Fruit fly (Drosophila melanogaster) whole organism, wandering third instar larva: ENCODE data around the gene CG33523.

ENCODE experiments used
- CG32264 ChIP-seq: fragments of 200-800 bp; sonication (Bioruptor generic); optimal IDR thresholded peaks from 2 replicates; lab custom pipeline; 2016; ENCODE audit warnings: missing biosample characterization, missing genetic modification characterization
- CG9705 ChIP-seq: fragments of 200-800 bp; sonication (Bioruptor generic); optimal IDR thresholded peaks from 2 replicates; lab custom pipeline; 2018; ENCODE audit warnings: missing biosample characterization, mild to moderate bottlenecking, missing genetic modification characterization
- CrebA ChIP-seq: fragments of 200-800 bp; sonication (Bioruptor generic); optimal IDR thresholded peaks from 2 replicates; lab custom pipeline; 2016; ENCODE audit warnings: missing biosample characterization, mild to moderate bottlenecking, missing genetic modification characterization, borderline replicate concordance
- Dfd ChIP-seq: fragments of >200 bp; optimal IDR thresholded peaks from 2 replicates; lab custom pipeline; 2017; ENCODE audit warnings: missing biosample characterization, missing genetic modification characterization
- Dif ChIP-seq: fragments of 200-275, 200-300 bp; sonication (Bioruptor generic); optimal IDR thresholded peaks from 2 replicates; lab custom pipeline; 2018; ENCODE audit warnings: missing biosample characterization, missing genetic modification characterization; ENCODE audit not compliant: partially characterized antibody
- HLH106 ChIP-seq: fragments of 200-800 bp; optimal IDR thresholded peaks from 3 replicates; lab custom pipeline; 2019; ENCODE audit warnings: missing biosample characterization, mild to moderate bottlenecking, missing genetic modification characterization, moderate library complexity
- Hnf4 ChIP-seq: fragments of 200-800 bp; sonication (Bioruptor generic); optimal IDR thresholded peaks from 2 replicates; lab custom pipeline; 2016; ENCODE audit warnings: missing biosample characterization, mild to moderate bottlenecking, missing genetic modification characterization
- Hr78 ChIP-seq: fragments of >200 bp; optimal IDR thresholded peaks from 2 replicates; lab custom pipeline; 2017; ENCODE audit warnings: missing biosample characterization, missing genetic modification characterization
- Hr83 ChIP-seq: fragments of 200-300 bp; sonication (Bioruptor generic); optimal IDR thresholded peaks from 2 replicates; lab custom pipeline; 2016; ENCODE audit warnings: missing biosample characterization, mild to moderate bottlenecking, missing genetic modification characterization, moderate library complexity; ENCODE audit not compliant: poor library complexity, severe bottlenecking
- Mio ChIP-seq: sonication (Bioruptor generic); optimal IDR thresholded peaks from 2 replicates; lab custom pipeline; 2016; ENCODE audit warnings: missing biosample characterization, missing genetic modification characterization
- Myc ChIP-seq: fragments of >200 bp; optimal IDR thresholded peaks from 2 replicates; lab custom pipeline; 2017
- N ChIP-seq: fragments of >200 bp; optimal IDR thresholded peaks from 2 replicates; lab custom pipeline; 2018; ENCODE audit warnings: missing biosample characterization, missing external identifiers, missing genetic modification characterization
- OdsH ChIP-seq: fragments of 200-800 bp; sonication (Bioruptor generic); optimal IDR thresholded peaks from 2 replicates; lab custom pipeline; 2016; ENCODE audit warnings: missing biosample characterization, mild to moderate bottlenecking, missing genetic modification characterization
- Rel ChIP-seq, 2 experiments: fragments of 200-800 bp; sonication (Bioruptor generic) in 1 of 2; optimal IDR thresholded peaks; 2 replicates in 1 of 2; 3 replicates in 1 of 2; lab custom pipeline; 2016 to 2019; ENCODE audit warnings: mild to moderate bottlenecking in 2 of 2, missing biosample characterization in 2 of 2, missing genetic modification characterization in 2 of 2, moderate library complexity in 1 of 2
- Sp1 ChIP-seq: fragments of 200-800 bp; sonication (Bioruptor generic); optimal IDR thresholded peaks from 3 replicates; lab custom pipeline; 2019; ENCODE audit warnings: missing biosample characterization, mild to moderate bottlenecking, missing genetic modification characterization, moderate library complexity
- Vsx2 ChIP-seq: fragments of 200-300, 225-300 bp; sonication (Bioruptor generic); optimal IDR thresholded peaks from 2 replicates; lab custom pipeline; 2018; ENCODE audit warnings: missing biosample characterization, missing genetic modification characterization; ENCODE audit not compliant: partially characterized antibody
- br ChIP-seq: fragments of 200-800 bp; sonication (Bioruptor generic); optimal IDR thresholded peaks from 2 replicates; lab custom pipeline; 2016; ENCODE audit warnings: missing biosample characterization, missing genetic modification characterization
- brk ChIP-seq: fragments of 200-800 bp; sonication (Bioruptor generic); optimal IDR thresholded peaks from 2 replicates; lab custom pipeline; 2016; ENCODE audit warnings: missing biosample characterization, mild to moderate bottlenecking, missing genetic modification characterization
- dl ChIP-seq, 2 experiments: fragments of 175-275, 200-275 bp in 1 of 2; fragments of 200-275 bp in 1 of 2; sonication (Bioruptor generic); optimal IDR thresholded peaks; lab custom pipeline; 2018; ENCODE audit warnings: mild to moderate bottlenecking in 2 of 2, missing biosample characterization in 2 of 2, missing genetic modification characterization in 2 of 2, moderate library complexity in 2 of 2; ENCODE audit not compliant: partially characterized antibody in 2 of 2, insufficient read depth in 1 of 2
- dmrt93B ChIP-seq: fragments of 200-800 bp; sonication (Bioruptor generic); optimal IDR thresholded peaks from 2 replicates; lab custom pipeline; 2018; ENCODE audit warnings: missing biosample characterization, mild to moderate bottlenecking, missing genetic modification characterization
- dsf ChIP-seq: sonication (Bioruptor generic); optimal IDR thresholded peaks from 2 replicates; lab custom pipeline; 2016; ENCODE audit warnings: missing biosample characterization, missing genetic modification characterization, borderline replicate concordance
- ey ChIP-seq: fragments of 200-800 bp; sonication (Bioruptor generic); optimal IDR thresholded peaks from 2 replicates; lab custom pipeline; 2016; ENCODE audit warnings: missing biosample characterization, missing genetic modification characterization
- foxo ChIP-seq, 2 experiments: fragments of 200-800 bp; sonication (Bioruptor generic); optimal IDR thresholded peaks; 2 replicates in 1 of 2; 3 replicates in 1 of 2; lab custom pipeline; 2016 to 2017; ENCODE audit warnings: missing biosample characterization in 2 of 2, missing genetic modification characterization in 2 of 2
- fru ChIP-seq: fragments of 200-800 bp; sonication (Bioruptor generic); optimal IDR thresholded peaks from 3 replicates; lab custom pipeline; 2016; ENCODE audit warnings: missing biosample characterization, mild to moderate bottlenecking, missing genetic modification characterization
- lola ChIP-seq: fragments of >200 bp; optimal IDR thresholded peaks from 2 replicates; lab custom pipeline; 2017; ENCODE audit warnings: missing biosample characterization, missing genetic modification characterization
- pan ChIP-seq: fragments of >200 bp; optimal IDR thresholded peaks from 2 replicates; lab custom pipeline; 2017
- psq ChIP-seq: fragments of 200-800 bp; sonication (Bioruptor generic); optimal IDR thresholded peaks from 3 replicates; lab custom pipeline; 2017; ENCODE audit warnings: missing biosample characterization, mild to moderate bottlenecking, missing genetic modification characterization, moderate library complexity
- rgr ChIP-seq: fragments of 200-800 bp; sonication (Bioruptor generic); optimal IDR thresholded peaks from 3 replicates; lab custom pipeline; 2016; ENCODE audit warnings: missing biosample characterization, mild to moderate bottlenecking, missing genetic modification characterization
- sage ChIP-seq: fragments of 200-800 bp; sonication (Bioruptor generic); optimal IDR thresholded peaks from 2 replicates; lab custom pipeline; 2016; ENCODE audit warnings: missing biosample characterization, mild to moderate bottlenecking, missing genetic modification characterization
- tai ChIP-seq: sonication (Bioruptor generic); optimal IDR thresholded peaks from 2 replicates; lab custom pipeline; 2016; ENCODE audit warnings: missing biosample characterization, missing genetic modification characterization
- usp ChIP-seq: fragments of >200 bp; optimal IDR thresholded peaks from 2 replicates; lab custom pipeline; 2017; ENCODE audit warnings: missing biosample characterization, missing genetic modification characterization
- woc ChIP-seq: sonication (Bioruptor generic); optimal IDR thresholded peaks from 2 replicates; lab custom pipeline; 2016; ENCODE audit warnings: missing biosample characterization, mild to moderate bottlenecking, missing genetic modification characterization

The CG33523 gene

dm6 chr3L:5897228-5897688 is 26.4 kb upstream of the CG33523 start, which contains the start of the genes PolE2 and CG5592:
PolE2 (minus strand) TSS chr3L:5897435.
CG5592 (plus strand) TSS chr3L:5897638.
- TF ChIP-seq HLH106 (tag; lab: Kevin White, UChicago): no peak
- no peak for TF ChIP-seq tai (GFP tag; lab: Kevin White, UChicago)
- no peak for TF ChIP-seq ey (GFP tag; lab: Kevin White, UChicago)
- no peak for TF ChIP-seq Hnf4 (GFP tag; lab: Kevin White, UChicago)
- no peak for TF ChIP-seq foxo (GFP tag; optimal IDR thresholded peaks at IDR 0.05; lab: Kevin White, UChicago)
- TF ChIP-seq br (GFP tag; lab: Kevin White, UChicago): no peak
- no peak for TF ChIP-seq OdsH
- no peak for TF ChIP-seq fru (GFP tag; lab: Kevin White, UChicago)
- TF ChIP-seq Myc (lab: Kevin White, UChicago): no peak
- TF ChIP-seq Vsx2 (GFP tag; lab: Kevin White, UChicago): no peak
- no peak for TF ChIP-seq Dif (GFP tag; lab: Kevin White, UChicago)
- no peak for TF ChIP-seq dl (GFP tag; optimal IDR thresholded peaks at IDR 0.05; lab: Kevin White, UChicago; ENCODE audit: insufficient read depth in 1 of 2, partially characterized antibody in 2 of 2)
- no peak for TF ChIP-seq dmrt93B (GFP tag; lab: Kevin White, UChicago)
- no peak for TF ChIP-seq psq (GFP tag; lab: Kevin White, UChicago)
- TF ChIP-seq pan (lab: Kevin White, UChicago): no peak
- no peak for TF ChIP-seq Hr78 (GFP tag; lab: Kevin White, UChicago)

- TF ChIP-seq Myc (lab: Kevin White, UChicago) (peak; percentile 64), psq (GFP tag; lab: Kevin White, UChicago) (no peak)
These were observed 24.4 kb upstream of the CG33523 start, which contains the start of gene CG32409 for dm6 chr3L:5899305-5899704. CG32409 (plus strand) TSS chr3L:5899528.

- TF ChIP-seq Dif (GFP tag; lab: Kevin White, UChicago) (no peak), lola (GFP tag; lab: Kevin White, UChicago) (no peak), woc (no peak), Dfd (no peak), foxo (GFP tag; optimal IDR thresholded peaks at IDR 0.05; lab: Kevin White, UChicago) (no peak), Vsx2 (GFP tag; lab: Kevin White, UChicago) (peak; percentile 21), N (GFP tag; lab: Kevin White, UChicago) (no peak), CG32264 (GFP tag; lab: Kevin White, UChicago) (no peak), CG9705 (GFP tag; lab: Kevin White, UChicago) (no peak), Rel (GFP tag; optimal IDR thresholded peaks at IDR 0.05; lab: Kevin White, UChicago) (no peak), Rel (tag; optimal IDR thresholded peaks at IDR 0.05; lab: Kevin White, UChicago) (peak; percentile 45)
These were observed 21.4 kb upstream of the CG33523 start, which contains the start of gene QC for dm6 chr3L:5902189-5902765. QC (minus strand) TSS chr3L:5902456.

- TF ChIP-seq Hr83 (no peak), foxo (GFP tag; optimal IDR thresholded peaks at IDR 0.05; lab: Kevin White, UChicago) (no peak), tai (GFP tag; lab: Kevin White, UChicago) (no peak)
These were observed 19.7 kb upstream of the CG33523 start, which contains the start of gene CG32413 for dm6 chr3L:5903955-5904354. CG32413 (minus strand) TSS chr3L:5904055.

dm6 chr3L:5906599-5906998 is 17.1 kb upstream of the CG33523 start, which contains the start of gene CG10486:
CG10486 (minus strand) TSS chr3L:5906699.
- TF ChIP-seq usp (GFP tag; lab: Kevin White, UChicago) (no peak), Sp1 (no peak), Hr78 (GFP tag; lab: Kevin White, UChicago) (no peak), Hr83 (no peak), CrebA (GFP tag; lab: Kevin White, UChicago) (no peak), dl (GFP tag; optimal IDR thresholded peaks at IDR 0.05; lab: Kevin White, UChicago; ENCODE audit: insufficient read depth in 1 of 2, partially characterized antibody in 2 of 2) (no peak), sage (GFP tag; lab: Kevin White, UChicago) (no peak), Rel (GFP tag; optimal IDR thresholded peaks at IDR 0.05; lab: Kevin White, UChicago) (no peak), Rel (tag; optimal IDR thresholded peaks at IDR 0.05; lab: Kevin White, UChicago) (no peak), Mio (GFP tag; lab: Kevin White, UChicago) (no peak), rgr (GFP tag; lab: Kevin White, UChicago) (no peak), tai (GFP tag; lab: Kevin White, UChicago) (no peak), brk (GFP tag; lab: Kevin White, UChicago) (no peak), dsf (GFP tag; lab: Kevin White, UChicago) (no peak), pan (lab: Kevin White, UChicago) (no peak), psq (GFP tag; lab: Kevin White, UChicago) (no peak)
